Worm (Caenorhabditis elegans): Measurements from ENCODE around the gene F58E6.6.

DNA sequence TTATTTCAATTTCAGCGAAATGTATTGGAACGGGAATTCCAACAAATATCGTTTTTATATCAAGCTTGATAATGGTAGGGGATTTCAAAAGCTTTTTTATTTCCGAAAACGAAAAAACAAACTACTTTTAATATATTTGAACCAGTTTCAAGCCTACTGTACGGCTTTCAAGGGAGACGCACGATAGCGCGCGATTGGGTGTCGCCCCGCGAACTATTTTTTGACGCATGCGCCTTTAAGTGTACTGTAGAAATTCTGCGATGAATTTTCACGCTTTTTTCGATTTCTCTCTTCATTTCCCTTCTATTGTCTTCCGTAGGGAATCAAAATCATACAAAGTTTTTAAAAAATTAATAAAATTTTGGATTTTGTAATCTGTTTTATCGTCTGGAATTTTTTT lies 49.3 kb downstream of the F58E6.6 start:
- no peak for TF ChIP-seq ceh-34 (tag; optimal IDR thresholded peaks at IDR 0.05)
- TF ChIP-seq fkh-10 (GFP tag; optimal IDR thresholded peaks at IDR 0.05), result no peak
- no peak for TF ChIP-seq dmd-4 (tag; optimal IDR thresholded peaks at IDR 0.05; ENCODE audit: borderline replicate concordance)
- TF ChIP-seq nhr-232 (tag; optimal IDR thresholded peaks at IDR 0.05), result no peak
- no peak for TF ChIP-seq nhr-11 (tag; optimal IDR thresholded peaks at IDR 0.05)
- TF ChIP-seq odd-2 (tag; optimal IDR thresholded peaks at IDR 0.05), result no peak
- no peak for TF ChIP-seq K09A11.1 (tag; optimal IDR thresholded peaks at IDR 0.05; ENCODE audit: insufficient read depth)
- TF ChIP-seq pqm-1 (tag; optimal IDR thresholded peaks at IDR 0.05), result no peak
- no peak for TF ChIP-seq ceh-18 (tag; optimal IDR thresholded peaks at IDR 0.05)
- no peak for TF ChIP-seq ref-2 (tag; optimal IDR thresholded peaks at IDR 0.05)
- TF ChIP-seq ama-1 (optimal IDR thresholded peaks at IDR 0.05), result no peak

All from whole organism, late embryonic.